Fruit fly (Drosophila melanogaster) whole organism, embryonic: Measurements from ENCODE around the gene RfC3.
A peak's percentile ranks its signal among the peaks of the same experiment; 100 is the strongest.

Source experiments
- Ada2b ChIP-seq: fragments of 200-800 bp; sonication (Bioruptor generic); IDR thresholded peaks from 2 replicates; pipeline ENCODE4 v1.3.6; 2022; ENCODE audit warnings: missing biosample characterization, missing genetic modification characterization
- Asciz ChIP-seq: fragments of 200-800 bp; sonication (Bioruptor generic); optimal IDR thresholded peaks from 2 replicates; lab custom pipeline; 2017; ENCODE audit warnings: missing biosample characterization, mild to moderate bottlenecking, missing genetic modification characterization, missing genetic modification reagents
- C15 ChIP-seq: fragments of 200-800 bp; sonication (Bioruptor generic); IDR thresholded peaks from 3 replicates; pipeline ENCODE4 v1.3.6; 2022; ENCODE audit warnings: missing biosample characterization, missing genetic modification characterization
- CG10462 ChIP-seq: fragments of 200-800 bp; sonication (Bioruptor generic); optimal IDR thresholded peaks from 2 replicates; lab custom pipeline; 2016; ENCODE audit warnings: missing biosample characterization, missing genetic modification characterization
- CG11504 ChIP-seq: fragments of 200-800 bp; sonication (Bioruptor generic); optimal IDR thresholded peaks from 3 replicates; lab custom pipeline; 2019; ENCODE audit warnings: missing biosample characterization, mild to moderate bottlenecking, missing genetic modification characterization, moderate library complexity
- CG11723 ChIP-seq: fragments of 200-800 bp; sonication (Bioruptor generic); optimal IDR thresholded peaks from 2 replicates; lab custom pipeline; 2017; ENCODE audit warnings: missing biosample characterization, mild to moderate bottlenecking, missing genetic modification characterization
- CG17361 ChIP-seq: fragments of 200-800 bp; sonication (Bioruptor generic); IDR thresholded peaks from 3 replicates; pipeline ENCODE4 v1.3.6; 2022; ENCODE audit warnings: missing biosample characterization, missing genetic modification characterization
- CG17385 ChIP-seq: fragments of 200-800 bp; sonication (Bioruptor generic); optimal IDR thresholded peaks from 3 replicates; lab custom pipeline; 2018; ENCODE audit warnings: missing biosample characterization, mild to moderate bottlenecking, missing genetic modification characterization
- CG2199 ChIP-seq: fragments of 200-800 bp; sonication (Bioruptor generic); IDR thresholded peaks from 3 replicates; pipeline ENCODE4 v1.3.6; 2022; ENCODE audit warnings: missing biosample characterization, missing genetic modification characterization
- CG31224 ChIP-seq: fragments of 200-800 bp; sonication (Bioruptor generic); IDR thresholded peaks from 2 replicates; pipeline ENCODE4 v1.3.6; 2022; ENCODE audit warnings: missing biosample characterization, missing genetic modification characterization
- CG31388 ChIP-seq: fragments of 200-800 bp; sonication (Bioruptor generic); optimal IDR thresholded peaks from 2 replicates; lab custom pipeline; 2016; ENCODE audit warnings: missing biosample characterization, missing genetic modification characterization
- CG33557 ChIP-seq: fragments of 200-800 bp; sonication (Bioruptor generic); optimal IDR thresholded peaks from 2 replicates; lab custom pipeline; 2019; ENCODE audit warnings: missing biosample characterization, mild to moderate bottlenecking, missing genetic modification characterization, moderate library complexity
- CG34376 ChIP-seq: fragments of 200-800 bp; sonication (Bioruptor generic); optimal IDR thresholded peaks from 2 replicates; lab custom pipeline; 2018; ENCODE audit warnings: missing biosample characterization, mild to moderate bottlenecking, missing genetic modification characterization
- CG3995 ChIP-seq: fragments of 200-800 bp; sonication (Bioruptor generic); optimal IDR thresholded peaks from 3 replicates; lab custom pipeline; 2016; ENCODE audit warnings: missing biosample characterization, missing genetic modification characterization
- CG4617 ChIP-seq: fragments of 200-800 bp; sonication (Bioruptor generic); optimal IDR thresholded peaks from 3 replicates; lab custom pipeline; 2016; ENCODE audit warnings: missing biosample characterization, missing genetic modification characterization, borderline replicate concordance
- CG6272 ChIP-seq: fragments of 200-800 bp; sonication (Bioruptor generic); IDR thresholded peaks from 2 replicates; pipeline ENCODE4 v1.3.6; 2022; ENCODE audit warnings: missing biosample characterization, missing genetic modification characterization
- CG6765 ChIP-seq: fragments of 200-800 bp; sonication (Bioruptor generic); optimal IDR thresholded peaks from 3 replicates; lab custom pipeline; 2017; ENCODE audit warnings: missing biosample characterization, mild to moderate bottlenecking, missing genetic modification characterization
- CG7963 ChIP-seq: fragments of 200-800 bp; sonication (Bioruptor generic); IDR thresholded peaks from 3 replicates; pipeline ENCODE4 v1.3.6; 2022; ENCODE audit warnings: missing biosample characterization, missing genetic modification characterization; ENCODE audit not compliant: partially characterized antibody
- CG8765 ChIP-seq: fragments of 200-800 bp; sonication (Bioruptor generic); IDR thresholded peaks from 2 replicates; pipeline ENCODE4 v1.3.6; 2022; ENCODE audit warnings: missing biosample characterization, missing genetic modification characterization
- CoRest ChIP-seq: fragments of 200-800 bp; sonication (Bioruptor generic); optimal IDR thresholded peaks from 3 replicates; lab custom pipeline; 2018; ENCODE audit warnings: missing biosample characterization, mild to moderate bottlenecking, missing genetic modification characterization, moderate library complexity
- Dfd ChIP-seq, 2 experiments: fragments of >200 bp; optimal IDR thresholded peaks; 2 replicates each; lab custom pipeline; 2017; ENCODE audit warnings: missing biosample characterization in 2 of 2, missing genetic modification characterization in 2 of 2
- E2f1 ChIP-seq: fragments of 200-800 bp; sonication (Bioruptor generic); IDR thresholded peaks from 2 replicates; pipeline ENCODE4 v1.3.6; 2022; ENCODE audit warnings: missing biosample characterization, missing genetic modification characterization
- Hmr ChIP-seq: fragments of 200-800 bp; sonication (Bioruptor generic); optimal IDR thresholded peaks from 3 replicates; lab custom pipeline; 2017; ENCODE audit warnings: mild to moderate bottlenecking, missing biosample characterization, missing genetic modification reagents, missing genetic modification characterization
- Hmx ChIP-seq: fragments of 200-800 bp; sonication (Bioruptor generic); optimal IDR thresholded peaks from 2 replicates; lab custom pipeline; 2016; ENCODE audit warnings: missing biosample characterization, missing genetic modification characterization
- Hr78 ChIP-seq, 2 experiments: fragments of 200-800 bp in 1 of 2; fragments of >200 bp in 1 of 2; sonication (Bioruptor generic) in 1 of 2; optimal IDR thresholded peaks; 2 replicates each; lab custom pipeline; 2017 to 2019; ENCODE audit warnings: missing biosample characterization in 2 of 2, missing genetic modification characterization in 2 of 2, mild to moderate bottlenecking in 1 of 2, moderate library complexity in 1 of 2
- Lhr ChIP-seq: fragments of 200-800 bp; sonication (Bioruptor generic); optimal IDR thresholded peaks from 3 replicates; lab custom pipeline; 2017; ENCODE audit warnings: mild to moderate bottlenecking, missing biosample characterization, missing genetic modification reagents, missing genetic modification characterization
- Myb ChIP-seq: fragments of 200-800 bp; sonication (Bioruptor generic); optimal IDR thresholded peaks from 2 replicates; lab custom pipeline; 2016; ENCODE audit warnings: missing biosample characterization, missing genetic modification characterization
- Oaz ChIP-seq: fragments of 200-800 bp; sonication (Bioruptor generic); IDR thresholded peaks from 2 replicates; pipeline ENCODE4 v1.3.6; 2022; ENCODE audit warnings: missing biosample characterization, missing genetic modification characterization
- PHDP ChIP-seq: fragments of 200-800 bp; sonication (Bioruptor generic); optimal IDR thresholded peaks from 3 replicates; lab custom pipeline; 2018; ENCODE audit warnings: missing biosample characterization, mild to moderate bottlenecking, missing genetic modification characterization, moderate library complexity
- Ravus ChIP-seq: fragments of 200-800 bp; sonication (Bioruptor generic); IDR thresholded peaks from 2 replicates; pipeline ENCODE4 v1.3.6; 2022; ENCODE audit warnings: missing biosample characterization, missing genetic modification characterization
- Scr ChIP-seq: fragments of 200-800 bp; sonication (Bioruptor generic); IDR thresholded peaks from 2 replicates; pipeline ENCODE4 v1.3.6; 2022; ENCODE audit warnings: missing biosample characterization, missing genetic modification characterization; ENCODE audit not compliant: partially characterized antibody
- Sox100B ChIP-seq: fragments of 200-800 bp; sonication (Bioruptor generic); optimal IDR thresholded peaks from 3 replicates; lab custom pipeline; 2018; ENCODE audit warnings: missing biosample characterization, mild to moderate bottlenecking, missing genetic modification characterization
- Usf ChIP-seq: fragments of 200-800 bp; sonication (Bioruptor generic); optimal IDR thresholded peaks from 2 replicates; lab custom pipeline; 2017; ENCODE audit warnings: missing genotype, missing biosample characterization, missing genetic modification characterization
- amos ChIP-seq: fragments of 200-800 bp; sonication (Bioruptor generic); IDR thresholded peaks from 2 replicates; pipeline ENCODE4 v1.3.6; 2022; ENCODE audit warnings: missing biosample characterization, missing genetic modification characterization; ENCODE audit not compliant: partially characterized antibody
- disco-r ChIP-seq: fragments of 200-800 bp; sonication (Bioruptor generic); optimal IDR thresholded peaks from 2 replicates; lab custom pipeline; 2016; ENCODE audit warnings: missing biosample characterization, missing genetic modification characterization
- emc ChIP-seq: fragments of 200-800 bp; sonication (Bioruptor generic); optimal IDR thresholded peaks from 2 replicates; lab custom pipeline; 2016; ENCODE audit warnings: missing biosample characterization, missing genetic modification characterization
- en ChIP-seq: fragments of 200-800 bp; sonication (Bioruptor generic); optimal IDR thresholded peaks from 2 replicates; lab custom pipeline; 2016; ENCODE audit warnings: missing biosample characterization, missing genetic modification characterization
- esg ChIP-seq: fragments of 200-800 bp; sonication (Bioruptor generic); conservative IDR thresholded peaks from 2 replicates; pipeline ENCODE4 v1.3.6; 2022; ENCODE audit warnings: missing biosample characterization, missing genetic modification characterization
- fd64A ChIP-seq: fragments of 200-800 bp; sonication (Bioruptor generic); optimal IDR thresholded peaks from 3 replicates; lab custom pipeline; 2018; ENCODE audit warnings: missing biosample characterization, mild to moderate bottlenecking, missing genetic modification characterization
- fru ChIP-seq: fragments of >200 bp; optimal IDR thresholded peaks from 2 replicates; lab custom pipeline; 2017
- fu2 ChIP-seq: fragments of 200-800 bp; sonication (Bioruptor generic); optimal IDR thresholded peaks from 2 replicates; lab custom pipeline; 2016; ENCODE audit warnings: missing biosample characterization, missing genetic modification characterization
- gsb ChIP-seq: fragments of 200-800 bp; sonication (Bioruptor generic); IDR thresholded peaks from 2 replicates; pipeline ENCODE4 v1.3.6; 2022; ENCODE audit warnings: missing biosample characterization, missing genetic modification characterization
- ind ChIP-seq: fragments of 200-800 bp; sonication (Bioruptor generic); optimal IDR thresholded peaks from 3 replicates; lab custom pipeline; 2016; ENCODE audit warnings: missing biosample characterization, missing genetic modification characterization
- lmd ChIP-seq: fragments of 200-800 bp; sonication (Bioruptor generic); IDR thresholded peaks from 2 replicates; pipeline ENCODE4 v1.3.6; 2022; ENCODE audit warnings: missing biosample characterization, missing genetic modification characterization
- mld ChIP-seq: fragments of 200-800 bp; sonication (Bioruptor generic); IDR thresholded peaks from 3 replicates; pipeline ENCODE4 v1.3.6; 2022; ENCODE audit warnings: missing biosample characterization, missing genetic modification characterization; ENCODE audit not compliant: partially characterized antibody
- peb ChIP-seq: fragments of 200-800 bp; sonication (Bioruptor generic); IDR thresholded peaks from 2 replicates; pipeline ENCODE4 v1.3.6; 2022; ENCODE audit warnings: missing biosample characterization, missing genetic modification characterization
- pho ChIP-seq: fragments of 200-800 bp; sonication (Bioruptor generic); optimal IDR thresholded peaks from 2 replicates; lab custom pipeline; 2016; ENCODE audit warnings: missing biosample characterization, missing genetic modification characterization
- pita ChIP-seq: fragments of 200-800 bp; sonication (Bioruptor generic); optimal IDR thresholded peaks from 2 replicates; lab custom pipeline; 2017; ENCODE audit warnings: missing biosample characterization, mild to moderate bottlenecking, missing genetic modification characterization
- row ChIP-seq: fragments of 200-800 bp; sonication (Bioruptor generic); IDR thresholded peaks from 3 replicates; pipeline ENCODE4 v1.3.6; 2022; ENCODE audit warnings: missing biosample characterization, missing genetic modification characterization
- sens ChIP-seq: fragments of 200-800 bp; sonication (Bioruptor generic); peaks from one replicate; lab custom pipeline; 2016; ENCODE audit warnings: missing biosample characterization, missing genetic modification characterization
- vvl ChIP-seq: fragments of 200-800 bp; sonication (Bioruptor generic); IDR thresholded peaks from 2 replicates; pipeline ENCODE4 v1.3.6; 2022; ENCODE audit warnings: missing biosample characterization, missing genetic modification characterization

Gene RfC3

dm6 chr2L:10381890-10382450, 37.0 kb upstream of the RfC3 start, which contains the start of gene CG5096 (continued):
- TF ChIP-seq CG2199 (GFP tag; lab: Robert Waterston, UW) (peak; percentile 70; the same call in 1 of the 3 replicates), CG8765 (GFP tag; lab: Robert Waterston, UW) (no peak; the same call in 1 of the 2 replicates), CoRest (tag; lab: Kevin White, UChicago) (peak; percentile 93), Sox100B (GFP tag; lab: Kevin White, UChicago) (peak; percentile 83), Hmx (GFP tag; lab: Kevin White, UChicago) (peak; percentile 69), CG6272 (peak; percentile 81), fu2 (GFP tag; lab: Kevin White, UChicago) (peak; percentile 68), PHDP (peak; percentile 95), vvl (peak; percentile 94), CG34376 (GFP tag; lab: Kevin White, UChicago) (peak; percentile 83), lmd (peak; percentile 86), amos (GFP tag; lab: Robert Waterston, UW) (no peak), CG11504 (tag; lab: Kevin White, UChicago) (peak; percentile 92), Hr78 (GFP tag; optimal IDR thresholded peaks at IDR 0.05; lab: Kevin White, UChicago) (no peak), Oaz (GFP tag; lab: Robert Waterston, UW) (peak; percentile 85), emc (peak; percentile 59), esg (GFP tag; lab: Robert Waterston, UW) (peak; percentile 82), row (GFP tag; lab: Robert Waterston, UW) (peak; percentile 96), E2f1 (GFP tag; lab: Robert Waterston, UW) (peak; percentile 88), CG17361 (peak; percentile 84; the same call in 2 of the 3 replicates), Dfd (GFP tag; optimal IDR thresholded peaks at IDR 0.05; lab: Kevin White, UChicago) (no peak), CG33557 (GFP tag; lab: Kevin White, UChicago) (no peak), Usf (peak; percentile 49), pita (GFP tag; lab: Kevin White, UChicago) (no peak), en (GFP tag; lab: Kevin White, UChicago) (peak; percentile 72), CG10462 (GFP tag; lab: Kevin White, UChicago) (peak; percentile 52), peb (GFP tag; lab: Robert Waterston, UW) (peak; percentile 42; the same call in 1 of the 2 replicates), Scr (GFP tag; lab: Robert Waterston, UW) (no peak), Myb (GFP tag; lab: Kevin White, UChicago) (peak; percentile 68), Hmr (GFP tag; lab: Kevin White, UChicago) (peak; percentile 94), Asciz (GFP tag; lab: Kevin White, UChicago) (peak; percentile 87), C15 (GFP tag; lab: Robert Waterston, UW) (peak; percentile 72; the same call in 1 of the 3 replicates), pho (GFP tag; lab: Kevin White, UChicago) (peak; percentile 84), Lhr (no peak), CG6765 (GFP tag; lab: Kevin White, UChicago) (peak; percentile 83), sens (GFP tag; lab: Kevin White, UChicago) (peak; percentile 92), CG11723 (GFP tag; lab: Kevin White, UChicago) (peak; percentile 70), Ada2b (GFP tag; lab: Robert Waterston, UW) (peak; percentile 89), fd64A (GFP tag; lab: Kevin White, UChicago) (no peak), CG3995 (GFP tag; lab: Kevin White, UChicago) (peak; percentile 49), gsb (GFP tag; lab: Robert Waterston, UW) (peak; percentile 84), fru (lab: Kevin White, UChicago) (no peak), CG17385 (peak; percentile 89), CG4617 (GFP tag; lab: Kevin White, UChicago) (peak; percentile 45), ind (GFP tag; lab: Kevin White, UChicago) (peak; percentile 85), disco-r (GFP tag; lab: Kevin White, UChicago) (peak; percentile 59), mld (GFP tag; lab: Robert Waterston, UW) (no peak), CG31388 (peak; percentile 21), Ravus (GFP tag; lab: Robert Waterston, UW) (peak; percentile 60), CG31224 (GFP tag; lab: Robert Waterston, UW) (peak; percentile 72; the same call in 1 of the 2 replicates), CG7963 (GFP tag; lab: Robert Waterston, UW) (no peak)
